Worm (Caenorhabditis elegans) whole organism, early embryonic: ENCODE measurements around the gene mig-17.

Experiments
- B0310.2 ChIP-seq: sonication (generic microtip); optimal IDR thresholded peaks from 2 replicates; lab custom pipeline; 2016; ENCODE audit warnings: mild to moderate bottlenecking, missing genetic modification characterization, missing compliant biosample characterization
- F13C5.2 ChIP-seq: sonication (generic microtip); optimal IDR thresholded peaks from 2 replicates; lab custom pipeline; 2017; ENCODE audit warnings: mild to moderate bottlenecking, missing genetic modification characterization, inconsistent platforms, missing compliant biosample characterization
- aly-1 ChIP-seq: sonication (generic microtip); optimal IDR thresholded peaks from 2 replicates; lab custom pipeline; 2016; ENCODE audit warnings: missing genetic modification characterization, missing compliant biosample characterization
- ama-1 ChIP-seq: fragments of 150-350 bp; optimal IDR thresholded peaks from 2 replicates; lab custom pipeline; 2014
- ceh-13 ChIP-seq: fragments of 200-800 bp; sonication (Bioruptor generic); optimal IDR thresholded peaks from 2 replicates; lab custom pipeline; 2018; ENCODE audit warnings: mild to moderate bottlenecking, missing genetic modification characterization, missing compliant biosample characterization
- ceh-36 ChIP-seq: sonication (generic microtip); optimal IDR thresholded peaks from 2 replicates; lab custom pipeline; 2016; ENCODE audit warnings: missing genetic modification characterization, inconsistent platforms, missing compliant biosample characterization
- ets-7 ChIP-seq: sonication (generic microtip); optimal IDR thresholded peaks from 2 replicates; lab custom pipeline; 2016; ENCODE audit warnings: missing genotype, missing genetic modification characterization, missing compliant biosample characterization
- flt-1 ChIP-seq: fragments of 200-800 bp; sonication (Bioruptor generic); IDR thresholded peaks from 2 replicates; pipeline ENCODE4 v1.3.6; 2022; ENCODE audit warnings: missing genetic modification characterization, missing compliant biosample characterization
- hmbx-1 ChIP-seq: sonication (generic microtip); optimal IDR thresholded peaks from 2 replicates; lab custom pipeline; 2016; ENCODE audit warnings: mild to moderate bottlenecking, missing genetic modification characterization, missing compliant biosample characterization
- hmg-4 ChIP-seq: fragments of 200-800 bp; sonication (Bioruptor generic); optimal IDR thresholded peaks from 2 replicates; lab custom pipeline; 2018; ENCODE audit warnings: mild to moderate bottlenecking, missing genetic modification characterization, missing compliant biosample characterization
- hnd-1 ChIP-seq: sonication (generic microtip); optimal IDR thresholded peaks from 2 replicates; lab custom pipeline; 2016; ENCODE audit warnings: missing genetic modification characterization, missing compliant biosample characterization
- pes-1 ChIP-seq: fragments of 200-800 bp; sonication (Bioruptor generic); IDR thresholded peaks from 2 replicates; pipeline ENCODE4 v1.3.6; 2022; ENCODE audit warnings: missing genetic modification reagents, missing genetic modification characterization, missing compliant biosample characterization
- scrt-1 ChIP-seq: fragments of 200-800 bp; sonication (Bioruptor generic); IDR thresholded peaks from 2 replicates; pipeline ENCODE4 v1.3.6; 2022; ENCODE audit warnings: missing genetic modification characterization, missing compliant biosample characterization
- sea-1 ChIP-seq: fragments of 200-800 bp; sonication (Bioruptor generic); conservative IDR thresholded peaks from 2 replicates; pipeline ENCODE4 v1.3.6; 2022; ENCODE audit warnings: missing genetic modification characterization, missing compliant biosample characterization
- tbx-11 ChIP-seq: fragments of 200-800 bp; sonication (Bioruptor generic); IDR thresholded peaks from 2 replicates; pipeline ENCODE4 v1.3.6; 2022; ENCODE audit warnings: missing genetic modification characterization, missing compliant biosample characterization
- tbx-37 ChIP-seq: fragments of 200-800 bp; sonication (Bioruptor generic); conservative IDR thresholded peaks from 2 replicates; pipeline ENCODE4 v1.3.6; 2022; ENCODE audit warnings: missing genetic modification reagents, missing genetic modification characterization, missing compliant biosample characterization
- tra-4 ChIP-seq: sonication (generic microtip); optimal IDR thresholded peaks from 2 replicates; lab custom pipeline; 2017; ENCODE audit warnings: missing genetic modification characterization, missing compliant biosample characterization

Gene mig-17

DNA sequence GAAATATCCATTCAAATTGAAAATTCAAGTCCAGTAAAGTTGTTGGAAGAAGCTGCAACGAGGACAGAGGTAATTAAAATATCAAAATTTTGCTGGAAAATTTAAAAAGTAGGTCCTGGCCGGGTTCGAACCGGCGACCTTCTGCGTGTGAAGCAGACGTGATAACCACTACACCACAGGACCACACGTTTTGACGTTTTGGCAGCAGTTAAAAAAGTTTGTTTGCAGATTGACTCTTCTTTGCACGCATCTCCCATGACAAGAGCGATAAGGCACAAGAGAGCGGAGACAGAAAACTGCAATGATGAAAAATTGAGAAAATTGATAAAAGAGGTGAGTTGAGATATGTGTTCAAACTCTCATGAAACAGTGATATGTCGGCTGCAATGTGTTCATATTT is 34.4 kb upstream of the mig-17 start:
- TF ChIP-seq aly-1 (tag; lab: Kevin White, UChicago) (no peak), hmbx-1 (tag; lab: Kevin White, UChicago) (no peak), pes-1 (no peak), tbx-37 (GFP tag; lab: Robert Waterston, UW) (no peak), scrt-1 (no peak), tra-4 (tag; lab: Kevin White, UChicago) (no peak), ama-1 (lab: Kevin White, UChicago) (no peak), sea-1 (GFP tag; lab: Robert Waterston, UW) (no peak), ets-7 (tag; lab: Kevin White, UChicago) (no peak), flt-1 (GFP tag; lab: Robert Waterston, UW) (no peak), hnd-1 (tag; lab: Kevin White, UChicago) (no peak), tbx-11 (GFP tag; lab: Robert Waterston, UW) (no peak), ceh-36 (tag; lab: Kevin White, UChicago) (no peak), B0310.2 (tag; lab: Kevin White, UChicago) (no peak), F13C5.2 (tag; lab: Kevin White, UChicago) (no peak), hmg-4 (GFP tag; lab: Kevin White, UChicago) (no peak), ceh-13 (GFP tag; lab: Kevin White, UChicago) (no peak)

DNA sequence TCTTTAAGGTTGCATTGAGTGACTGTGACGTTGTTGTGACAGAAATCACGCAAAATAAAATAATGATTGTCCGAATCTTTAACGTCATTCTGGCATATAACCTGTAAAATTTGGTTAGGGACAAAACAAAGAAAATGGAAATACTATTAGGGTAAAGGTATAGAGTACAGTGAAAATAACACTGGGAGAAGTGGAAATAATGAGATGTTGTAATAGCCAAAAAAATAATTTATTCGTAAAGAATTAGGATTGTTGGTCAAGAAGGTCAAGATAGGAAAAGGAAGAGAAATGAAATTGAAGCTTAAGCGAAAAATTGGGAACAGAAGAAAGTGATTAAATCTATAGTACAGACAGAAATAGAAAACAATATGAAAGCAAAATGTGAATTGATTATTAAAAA is 31.4 kb upstream of the mig-17 start, which contains the start of gene deg-3:
deg-3 (minus strand) TSS at position 101 of the 400 bp plus-strand sequence.
- TF ChIP-seq ama-1 (lab: Kevin White, UChicago) (no peak), hmbx-1 (tag; lab: Kevin White, UChicago) (no peak), tra-4 (tag; lab: Kevin White, UChicago) (no peak), hmg-4 (GFP tag; lab: Kevin White, UChicago) (no peak), ets-7 (tag; lab: Kevin White, UChicago) (no peak), tbx-11 (GFP tag; lab: Robert Waterston, UW) (no peak), F13C5.2 (tag; lab: Kevin White, UChicago) (no peak), B0310.2 (tag; lab: Kevin White, UChicago) (no peak), sea-1 (GFP tag; lab: Robert Waterston, UW) (no peak), aly-1 (tag; lab: Kevin White, UChicago) (no peak), tbx-37 (GFP tag; lab: Robert Waterston, UW) (no peak), hnd-1 (tag; lab: Kevin White, UChicago) (no peak), scrt-1 (no peak), pes-1 (no peak), ceh-36 (tag; lab: Kevin White, UChicago) (no peak), flt-1 (GFP tag; lab: Robert Waterston, UW) (no peak)

ce11 chrV:11421605-11422004 is 24.9 kb upstream of the mig-17 start, which contains the start of gene des-2:
des-2 (minus strand) TSS chrV:11421705.
- TF ChIP-seq ceh-36 (tag; lab: Kevin White, UChicago) (no peak), tbx-11 (GFP tag; lab: Robert Waterston, UW) (no peak), sea-1 (GFP tag; lab: Robert Waterston, UW) (no peak), aly-1 (tag; lab: Kevin White, UChicago) (no peak), ama-1 (lab: Kevin White, UChicago) (no peak), hmg-4 (GFP tag; lab: Kevin White, UChicago) (no peak), ets-7 (tag; lab: Kevin White, UChicago) (no peak), tra-4 (tag; lab: Kevin White, UChicago) (no peak), pes-1 (no peak), hnd-1 (tag; lab: Kevin White, UChicago) (no peak), B0310.2 (tag; lab: Kevin White, UChicago) (no peak), tbx-37 (GFP tag; lab: Robert Waterston, UW) (no peak), scrt-1 (no peak), flt-1 (GFP tag; lab: Robert Waterston, UW) (no peak)

ce11 chrV:11424565-11424964 is 21.9 kb upstream of the mig-17 start, which contains the start of gene T26H10.2:
T26H10.2 (minus strand) TSS chrV:11424665.
- no peak for TF ChIP-seq ceh-36 (tag; lab: Kevin White, UChicago)
- no peak for TF ChIP-seq ets-7 (tag; lab: Kevin White, UChicago)
- TF ChIP-seq tra-4 (tag; lab: Kevin White, UChicago), result no peak

DNA sequence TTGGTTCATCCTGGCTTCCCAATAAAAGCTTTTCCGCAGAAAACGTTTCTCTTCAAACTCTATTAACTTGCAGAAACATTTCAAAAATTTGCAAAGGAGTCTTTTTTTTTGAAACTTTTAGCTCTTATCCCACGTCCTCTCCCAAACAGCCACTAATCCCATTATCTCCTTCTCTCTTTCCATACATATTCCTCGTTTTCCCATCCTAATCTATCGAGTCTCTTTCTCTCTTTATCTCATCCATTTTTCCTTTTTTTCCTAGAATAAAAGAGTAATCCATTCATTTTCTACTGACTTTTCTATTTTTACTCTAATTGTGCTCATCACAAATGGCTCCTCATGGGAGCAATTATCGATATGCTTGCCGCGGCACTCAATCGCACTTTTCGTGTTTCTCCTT is 17.8 kb upstream of the mig-17 start:
- TF ChIP-seq tbx-11 (GFP tag; lab: Robert Waterston, UW) (no peak), hmbx-1 (tag; lab: Kevin White, UChicago) (no peak), ceh-36 (tag; lab: Kevin White, UChicago) (no peak), ama-1 (lab: Kevin White, UChicago) (no peak), aly-1 (tag; lab: Kevin White, UChicago) (no peak), F13C5.2 (tag; lab: Kevin White, UChicago) (no peak), scrt-1 (no peak), B0310.2 (tag; lab: Kevin White, UChicago) (no peak)

DNA sequence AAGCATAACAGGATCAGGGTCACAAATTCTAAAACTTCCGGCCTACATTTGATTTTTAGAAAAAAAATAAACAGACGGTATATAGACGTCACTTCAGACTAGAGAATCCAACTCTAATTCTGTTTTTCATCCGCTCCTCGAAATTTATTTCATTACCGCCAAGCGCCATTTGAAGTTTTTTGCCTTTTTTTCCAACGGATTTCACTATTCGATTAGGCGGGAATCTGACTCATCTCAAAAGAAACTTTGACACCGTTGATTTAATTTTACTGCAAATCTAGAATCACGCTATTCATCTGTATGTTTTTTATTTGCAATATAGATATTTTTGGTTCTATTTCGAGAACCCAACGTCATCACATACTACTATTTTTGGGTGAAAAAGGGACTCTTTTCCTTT is 15.7 kb upstream of the mig-17 start:
- TF ChIP-seq tra-4 (tag; lab: Kevin White, UChicago), result no peak
- no peak for TF ChIP-seq sea-1 (GFP tag; lab: Robert Waterston, UW)
- TF ChIP-seq pes-1, result no peak
- TF ChIP-seq scrt-1, result no peak
- TF ChIP-seq hmg-4 (GFP tag; lab: Kevin White, UChicago), result no peak
- no peak for TF ChIP-seq tbx-37 (GFP tag; lab: Robert Waterston, UW)
- TF ChIP-seq ceh-36 (tag; lab: Kevin White, UChicago), result no peak
- no peak for TF ChIP-seq ama-1 (lab: Kevin White, UChicago)
- TF ChIP-seq ets-7 (tag; lab: Kevin White, UChicago), result no peak
- no peak for TF ChIP-seq B0310.2 (tag; lab: Kevin White, UChicago)
- no peak for TF ChIP-seq tbx-11 (GFP tag; lab: Robert Waterston, UW)
- TF ChIP-seq ceh-13 (GFP tag; lab: Kevin White, UChicago), result no peak
- TF ChIP-seq hnd-1 (tag; lab: Kevin White, UChicago), result no peak
- TF ChIP-seq flt-1 (GFP tag; lab: Robert Waterston, UW), result no peak
- no peak for TF ChIP-seq hmbx-1 (tag; lab: Kevin White, UChicago)
- TF ChIP-seq F13C5.2 (tag; lab: Kevin White, UChicago), result no peak
- TF ChIP-seq aly-1 (tag; lab: Kevin White, UChicago), result no peak
